Worm (Caenorhabditis elegans) whole organism, late embryonic: ENCODE measurements around the gene pezo-1.

Experiments
- K02D7.2 ChIP-seq: sonication (generic microtip); optimal IDR thresholded peaks from 2 replicates; lab custom pipeline; 2017; ENCODE audit warnings: mild to moderate bottlenecking, missing genetic modification characterization, missing compliant biosample characterization
- K09A11.1 ChIP-seq: sonication (generic microtip); optimal IDR thresholded peaks from 2 replicates; lab custom pipeline; 2017; ENCODE audit warnings: antibody characterized with exemption, mild to moderate bottlenecking, missing genetic modification characterization, missing compliant biosample characterization; ENCODE audit not compliant: insufficient read depth
- T23F11.4 ChIP-seq: fragments of 200-800 bp; sonication (Bioruptor generic); optimal IDR thresholded peaks from 2 replicates; lab custom pipeline; 2018; ENCODE audit warnings: mild to moderate bottlenecking, missing genetic modification characterization, missing compliant biosample characterization
- ahr-1 ChIP-seq: sonication (generic microtip); optimal IDR thresholded peaks from 2 replicates; lab custom pipeline; 2016; ENCODE audit warnings: missing genetic modification characterization, missing compliant biosample characterization
- ceh-14 ChIP-seq: sonication (generic microtip); optimal IDR thresholded peaks from 2 replicates; lab custom pipeline; 2016; ENCODE audit warnings: missing genotype, missing genetic modification characterization, missing compliant biosample characterization
- ceh-22 ChIP-seq: sonication (generic microtip); optimal IDR thresholded peaks from 2 replicates; lab custom pipeline; 2017; ENCODE audit warnings: missing biosample characterization, missing genetic modification characterization
- ceh-30 ChIP-seq: fragments of 150-350 bp; optimal IDR thresholded peaks from 2 replicates; lab custom pipeline; 2014; ENCODE audit warnings: missing biosample characterization, missing genetic modification characterization
- ceh-31 ChIP-seq: sonication (generic microtip); optimal IDR thresholded peaks from 2 replicates; lab custom pipeline; 2016; ENCODE audit warnings: missing genetic modification characterization, missing compliant biosample characterization
- ceh-6 ChIP-seq: fragments of 200-800 bp; sonication (Bioruptor generic); optimal IDR thresholded peaks from 2 replicates; lab custom pipeline; 2018; ENCODE audit warnings: mild to moderate bottlenecking, missing genetic modification characterization, missing compliant biosample characterization
- che-1 ChIP-seq: sonication (generic microtip); optimal IDR thresholded peaks from 2 replicates; lab custom pipeline; 2016; ENCODE audit warnings: mild to moderate bottlenecking, missing genetic modification characterization, missing compliant biosample characterization
- dmd-4 ChIP-seq: sonication (generic microtip); optimal IDR thresholded peaks from 2 replicates; lab custom pipeline; 2016; ENCODE audit warnings: borderline replicate concordance, missing genetic modification characterization, missing compliant biosample characterization
- dve-1 ChIP-seq: sonication (generic microtip); optimal IDR thresholded peaks from 2 replicates; lab custom pipeline; 2017; ENCODE audit warnings: antibody characterized with exemption, mild to moderate bottlenecking, missing genetic modification characterization, missing compliant biosample characterization
- elt-2 ChIP-seq: sonication (generic microtip); optimal IDR thresholded peaks from 2 replicates; lab custom pipeline; 2016; ENCODE audit warnings: missing genetic modification reagents, missing genetic modification characterization, missing compliant biosample characterization
- elt-4 ChIP-seq: sonication (generic microtip); optimal IDR thresholded peaks from 2 replicates; lab custom pipeline; 2016; ENCODE audit warnings: missing genetic modification characterization, missing compliant biosample characterization
- ets-4 ChIP-seq: sonication (generic microtip); optimal IDR thresholded peaks from 2 replicates; lab custom pipeline; 2016; ENCODE audit warnings: missing genetic modification characterization, missing compliant biosample characterization
- fkh-10 ChIP-seq: fragments of 150-350 bp; optimal IDR thresholded peaks from 2 replicates; lab custom pipeline; 2014; ENCODE audit warnings: missing biosample characterization, missing genetic modification reagents, missing genetic modification characterization
- gmeb-2 ChIP-seq: sonication (generic microtip); optimal IDR thresholded peaks from 2 replicates; lab custom pipeline; 2016; ENCODE audit warnings: missing genetic modification characterization, inconsistent platforms, missing compliant biosample characterization
- hlh-30 ChIP-seq: sonication (generic microtip); optimal IDR thresholded peaks from 2 replicates; lab custom pipeline; 2017; ENCODE audit warnings: antibody characterized with exemption, missing genetic modification characterization, missing compliant biosample characterization; ENCODE audit not compliant: insufficient read depth
- hlh-8 ChIP-seq: sonication (generic microtip); optimal IDR thresholded peaks from 2 replicates; lab custom pipeline; 2016; ENCODE audit warnings: missing genotype, missing genetic modification characterization, missing compliant biosample characterization
- lim-6 ChIP-seq: sonication (generic microtip); optimal IDR thresholded peaks from 2 replicates; lab custom pipeline; 2016; ENCODE audit warnings: missing genetic modification characterization, missing compliant biosample characterization
- lin-11 ChIP-seq: fragments of 200-800 bp; sonication (Bioruptor generic); optimal IDR thresholded peaks from 2 replicates; lab custom pipeline; 2018; ENCODE audit warnings: mild to moderate bottlenecking, missing genetic modification characterization, missing compliant biosample characterization
- nfya-1 ChIP-seq: sonication (generic microtip); optimal IDR thresholded peaks from 2 replicates; lab custom pipeline; 2017; ENCODE audit warnings: missing genetic modification characterization, mild to moderate bottlenecking, missing compliant biosample characterization, antibody characterized with exemption, moderate library complexity
- nhr-11 ChIP-seq: fragments of 150-350 bp; optimal IDR thresholded peaks from 2 replicates; lab custom pipeline; 2014; ENCODE audit warnings: missing biosample characterization, missing genetic modification characterization
- nhr-232 ChIP-seq: sonication (generic microtip); optimal IDR thresholded peaks from 2 replicates; lab custom pipeline; 2016; ENCODE audit warnings: missing genetic modification characterization, missing compliant biosample characterization
- odd-2 ChIP-seq: sonication (generic microtip); optimal IDR thresholded peaks from 2 replicates; lab custom pipeline; 2017; ENCODE audit warnings: antibody characterized with exemption, mild to moderate bottlenecking, missing genetic modification characterization, missing compliant biosample characterization
- pha-4 ChIP-seq: fragments of 150-350 bp; optimal IDR thresholded peaks from 2 replicates; lab custom pipeline; 2018; ENCODE audit warnings: missing biosample characterization, missing genetic modification reagents, missing genetic modification characterization
- pqm-1 ChIP-seq: sonication (generic microtip); optimal IDR thresholded peaks from 2 replicates; lab custom pipeline; 2016; ENCODE audit warnings: missing genetic modification characterization, missing compliant biosample characterization
- ref-2 ChIP-seq: sonication (generic microtip); optimal IDR thresholded peaks from 2 replicates; lab custom pipeline; 2016; ENCODE audit warnings: missing genetic modification characterization, missing compliant biosample characterization
- sdc-2 ChIP-seq: sonication (generic microtip); optimal IDR thresholded peaks from 2 replicates; lab custom pipeline; 2016; ENCODE audit warnings: missing genotype, missing genetic modification characterization, missing compliant biosample characterization
- sox-2 ChIP-seq: fragments of 200-800 bp; sonication (Bioruptor generic); IDR thresholded peaks from 2 replicates; pipeline ENCODE4 v1.3.6; 2022; ENCODE audit warnings: missing genetic modification reagents, missing genetic modification characterization, missing compliant biosample characterization
- sox-4 ChIP-seq: sonication (generic microtip); optimal IDR thresholded peaks from 2 replicates; lab custom pipeline; 2017; ENCODE audit warnings: mild to moderate bottlenecking, missing genetic modification characterization, inconsistent platforms, missing compliant biosample characterization
- syd-9 ChIP-seq: sonication (generic microtip); optimal IDR thresholded peaks from 2 replicates; lab custom pipeline; 2016; ENCODE audit warnings: mild to moderate bottlenecking, missing genetic modification characterization, moderate library complexity, missing compliant biosample characterization
- tbx-2 ChIP-seq: sonication (generic microtip); optimal IDR thresholded peaks from 2 replicates; lab custom pipeline; 2016; ENCODE audit warnings: missing genetic modification characterization, missing compliant biosample characterization
- ttx-3 ChIP-seq: sonication (generic microtip); optimal IDR thresholded peaks from 2 replicates; lab custom pipeline; 2016; ENCODE audit warnings: missing genetic modification reagents, missing genetic modification characterization, missing compliant biosample characterization
- unc-3 ChIP-seq, 2 experiments: fragments of 200-800 bp in 1 of 2; sonication (Bioruptor generic) in 1 of 2; sonication (generic microtip) in 1 of 2; conservative IDR thresholded peaks in 1 of 2; optimal IDR thresholded peaks in 1 of 2; 2 replicates each; pipeline versions ENCODE4 v1.3.6 to Lab custom; 2016 to 2022; ENCODE audit warnings: missing compliant biosample characterization in 2 of 2, missing genetic modification characterization in 2 of 2, missing genetic modification reagents in 1 of 2
- unc-55 ChIP-seq: sonication (generic microtip); optimal IDR thresholded peaks from 2 replicates; lab custom pipeline; 2017; ENCODE audit warnings: missing biosample characterization, missing genetic modification reagents, missing genetic modification characterization
- unc-86 ChIP-seq: sonication (generic microtip); optimal IDR thresholded peaks from 2 replicates; lab custom pipeline; 2016; ENCODE audit warnings: missing genetic modification characterization, missing compliant biosample characterization
- zip-5 ChIP-seq: sonication (generic microtip); optimal IDR thresholded peaks from 2 replicates; lab custom pipeline; 2016; ENCODE audit warnings: missing genetic modification characterization, missing compliant biosample characterization
- ztf-16 ChIP-seq: sonication (generic microtip); optimal IDR thresholded peaks from 2 replicates; lab custom pipeline; 2017; ENCODE audit warnings: missing genetic modification characterization, missing compliant biosample characterization

The pezo-1 gene

ce11 chrIV:9330755-9331154 lies 35.6 kb downstream of the pezo-1 start, which contains the start of gene nspg-7.1:
Gene nspg-7.1 (minus strand): TSS chrIV:9330855.
- no peak for TF ChIP-seq ceh-14 (tag; lab: Kevin White, UChicago)
- TF ChIP-seq hlh-8 (tag; lab: Kevin White, UChicago): no peak
- no peak for TF ChIP-seq ttx-3 (tag; lab: Kevin White, UChicago)
- TF ChIP-seq fkh-10 (GFP tag; lab: Kevin White, UChicago): no peak
- no peak for TF ChIP-seq sox-2 (GFP tag; lab: Robert Waterston, UW)
- TF ChIP-seq lin-11 (tag; lab: Kevin White, UChicago): no peak
- TF ChIP-seq lim-6: no peak
- no peak for TF ChIP-seq T23F11.4
- no peak for TF ChIP-seq pha-4 (tag; lab: Kevin White, UChicago)
- TF ChIP-seq ceh-22 (tag; lab: Kevin White, UChicago): no peak
- TF ChIP-seq syd-9 (tag; lab: Kevin White, UChicago): no peak
- TF ChIP-seq sox-4 (tag; lab: Kevin White, UChicago): no peak
- TF ChIP-seq che-1: no peak
- TF ChIP-seq elt-2 (tag; lab: Kevin White, UChicago): no peak
- no peak for TF ChIP-seq tbx-2 (tag; lab: Kevin White, UChicago)
- TF ChIP-seq unc-3 (GFP tag; conservative IDR thresholded peaks at IDR 0.05; lab: Robert Waterston, UW): no peak
- TF ChIP-seq unc-3 (tag; optimal IDR thresholded peaks at IDR 0.05; lab: Kevin White, UChicago): no peak

- TF ChIP-seq odd-2 (tag; lab: Kevin White, UChicago) (no peak), ceh-6 (GFP tag; lab: Kevin White, UChicago) (no peak), ztf-16 (no peak), ets-4 (tag; lab: Kevin White, UChicago) (no peak), ceh-30 (no peak)
Observed at ce11 chrIV:9327706-9328105, 38.6 kb downstream of the pezo-1 start, which contains the start of gene clec-183. Gene clec-183 (plus strand): TSS chrIV:9328006.

ce11 chrIV:9323989-9324506 lies 42.3 kb downstream of the pezo-1 start, which contains the start of the genes nspg-11 and F49C12.15:
Gene nspg-11 (minus strand): TSS chrIV:9324089.
Gene F49C12.15 (plus strand): TSS chrIV:9324456.
- no peak for TF ChIP-seq fkh-10 (GFP tag; lab: Kevin White, UChicago)
- TF ChIP-seq hlh-30: no peak
- no peak for TF ChIP-seq odd-2 (tag; lab: Kevin White, UChicago)
- no peak for TF ChIP-seq dmd-4 (tag; lab: Kevin White, UChicago)
- no peak for TF ChIP-seq gmeb-2 (tag; lab: Kevin White, UChicago)
- TF ChIP-seq K09A11.1 (tag; lab: Kevin White, UChicago): no peak
- TF ChIP-seq nfya-1 (tag; lab: Kevin White, UChicago): no peak
- no peak for TF ChIP-seq zip-5 (tag; lab: Kevin White, UChicago)
- no peak for TF ChIP-seq nhr-11 (tag; lab: Kevin White, UChicago)

ce11 chrIV:9322489-9322888 lies 43.8 kb downstream of the pezo-1 start:
- TF ChIP-seq syd-9 (tag; lab: Kevin White, UChicago) (no peak), nhr-232 (tag; lab: Kevin White, UChicago) (no peak), ref-2 (tag; lab: Kevin White, UChicago) (no peak), unc-86 (tag; lab: Kevin White, UChicago) (no peak), sdc-2 (tag; lab: Kevin White, UChicago) (no peak), lim-6 (no peak), K02D7.2 (tag; lab: Kevin White, UChicago) (no peak), unc-55 (no peak), pqm-1 (tag; lab: Kevin White, UChicago) (no peak), ahr-1 (tag; lab: Kevin White, UChicago) (no peak), dve-1 (tag; lab: Kevin White, UChicago) (no peak), elt-4 (tag; lab: Kevin White, UChicago) (no peak), ttx-3 (tag; lab: Kevin White, UChicago) (no peak), ceh-31 (tag; lab: Kevin White, UChicago) (no peak), hlh-30 (no peak), ceh-14 (tag; lab: Kevin White, UChicago) (no peak)
